Worm (Caenorhabditis elegans) whole organism, mixed stage, embryonic: ENCODE results near the gene C01C10.2.

Source experiments
- M03D4.4 ChIP-seq: sonication (generic microtip); optimal IDR thresholded peaks from 2 replicates; lab custom pipeline; 2017; ENCODE audit warnings: mild to moderate bottlenecking, missing genetic modification characterization, missing compliant biosample characterization
- bed-3 ChIP-seq: fragments of 200-800 bp; sonication (Bioruptor generic); optimal IDR thresholded peaks from 3 replicates; lab custom pipeline; 2018; ENCODE audit warnings: mild to moderate bottlenecking, missing genetic modification characterization, moderate library complexity, missing compliant biosample characterization
- blmp-1 ChIP-seq: fragments of 150-350 bp; optimal IDR thresholded peaks from 2 replicates; lab custom pipeline; 2014; ENCODE audit warnings: missing biosample characterization, missing genetic modification characterization
- ceh-39 ChIP-seq: fragments of 150-350 bp; optimal IDR thresholded peaks from 2 replicates; lab custom pipeline; 2014; ENCODE audit warnings: missing biosample characterization, missing genetic modification characterization
- ceh-43 ChIP-seq: fragments of 200-800 bp; sonication (Bioruptor generic); optimal IDR thresholded peaks from 2 replicates; lab custom pipeline; 2018; ENCODE audit warnings: mild to moderate bottlenecking, missing genetic modification characterization, moderate library complexity, missing compliant biosample characterization
- ces-1 ChIP-seq: fragments of 150-350 bp; optimal IDR thresholded peaks from 2 replicates; lab custom pipeline; 2014; ENCODE audit warnings: missing biosample characterization, missing genetic modification reagents, missing genetic modification characterization
- cnd-1 ChIP-seq: fragments of 200-800 bp; sonication (Bioruptor generic); optimal IDR thresholded peaks from 2 replicates; lab custom pipeline; 2018; ENCODE audit warnings: mild to moderate bottlenecking, missing genetic modification characterization, missing compliant biosample characterization
- drap-1 ChIP-seq: fragments of 200-800 bp; sonication (Bioruptor generic); optimal IDR thresholded peaks from 3 replicates; lab custom pipeline; 2018; ENCODE audit warnings: mild to moderate bottlenecking, missing genetic modification characterization, missing compliant biosample characterization
- elt-3 ChIP-seq: fragments of 150-350 bp; optimal IDR thresholded peaks from 2 replicates; lab custom pipeline; 2014; ENCODE audit warnings: missing biosample characterization, missing genetic modification characterization
- flh-1 ChIP-seq: fragments of 200-800 bp; sonication (Bioruptor generic); optimal IDR thresholded peaks from 2 replicates; lab custom pipeline; 2018; ENCODE audit warnings: mild to moderate bottlenecking, missing genetic modification characterization, moderate library complexity, missing compliant biosample characterization
- ham-2 ChIP-seq: fragments of 200-800 bp; sonication (Bioruptor generic); optimal IDR thresholded peaks from 2 replicates; lab custom pipeline; 2018; ENCODE audit warnings: mild to moderate bottlenecking, missing genetic modification characterization, missing compliant biosample characterization
- hlh-1 ChIP-seq: fragments of 150-350 bp; optimal IDR thresholded peaks from 2 replicates; lab custom pipeline; 2014; ENCODE audit warnings: missing biosample characterization, missing genetic modification reagents, missing genetic modification characterization
- lin-13 ChIP-seq: fragments of 150-350 bp; optimal IDR thresholded peaks from 2 replicates; lab custom pipeline; 2014; ENCODE audit warnings: missing biosample characterization, missing genetic modification characterization
- lin-32 ChIP-seq: fragments of 200-800 bp; sonication (Bioruptor generic); optimal IDR thresholded peaks from 2 replicates; lab custom pipeline; 2018; ENCODE audit warnings: mild to moderate bottlenecking, missing genetic modification characterization, missing compliant biosample characterization
- lsy-2 ChIP-seq: fragments of 150-350 bp; optimal IDR thresholded peaks from 2 replicates; lab custom pipeline; 2014; ENCODE audit warnings: missing biosample characterization, missing genetic modification characterization
- mab-5 ChIP-seq: fragments of 150-350 bp; optimal IDR thresholded peaks from 2 replicates; lab custom pipeline; 2014; ENCODE audit warnings: missing biosample characterization, missing genetic modification characterization
- mep-1 ChIP-seq: fragments of 150-350 bp; optimal IDR thresholded peaks from 2 replicates; lab custom pipeline; 2017; ENCODE audit warnings: missing biosample characterization, missing genetic modification reagents, missing genetic modification characterization, inconsistent platforms
- mls-2 ChIP-seq: sonication (generic microtip); optimal IDR thresholded peaks from 2 replicates; lab custom pipeline; 2016; ENCODE audit warnings: mild to moderate bottlenecking, missing genetic modification characterization, moderate library complexity, missing compliant biosample characterization
- nhr-12 ChIP-seq: fragments of 150-350 bp; optimal IDR thresholded peaks from 2 replicates; lab custom pipeline; 2014; ENCODE audit warnings: missing biosample characterization, missing genetic modification characterization
- nhr-2 ChIP-seq: fragments of 150-350 bp; optimal IDR thresholded peaks from 2 replicates; lab custom pipeline; 2014; ENCODE audit warnings: missing biosample characterization, missing genetic modification characterization
- nhr-237 ChIP-seq: fragments of 150-350 bp; optimal IDR thresholded peaks from 2 replicates; lab custom pipeline; 2014; ENCODE audit warnings: missing biosample characterization, missing genetic modification characterization
- nhr-76 ChIP-seq: sonication (generic microtip); optimal IDR thresholded peaks from 2 replicates; lab custom pipeline; 2017; ENCODE audit warnings: missing biosample characterization, missing genetic modification characterization
- pha-4 ChIP-seq: fragments of 150-350 bp; optimal IDR thresholded peaks from 2 replicates; lab custom pipeline; 2018; ENCODE audit warnings: missing biosample characterization, missing genetic modification reagents, missing genetic modification characterization
- sem-2 ChIP-seq: fragments of 200-800 bp; sonication (Bioruptor generic); optimal IDR thresholded peaks from 2 replicates; lab custom pipeline; 2018; ENCODE audit warnings: mild to moderate bottlenecking, missing genetic modification characterization, missing compliant biosample characterization
- snpc-4 ChIP-seq: fragments of 150-350 bp; optimal IDR thresholded peaks from 2 replicates; lab custom pipeline; 2014; ENCODE audit warnings: missing biosample characterization, missing genetic modification characterization
- sptf-1 ChIP-seq: sonication (generic microtip); optimal IDR thresholded peaks from 2 replicates; lab custom pipeline; 2017; ENCODE audit warnings: mild to moderate bottlenecking, missing genetic modification characterization, moderate library complexity, missing compliant biosample characterization
- unc-120 ChIP-seq: sonication (generic microtip); optimal IDR thresholded peaks from 2 replicates; lab custom pipeline; 2017; ENCODE audit warnings: missing genetic modification characterization, missing compliant biosample characterization; ENCODE audit not compliant: poor library complexity, severe bottlenecking
- unc-39 ChIP-seq: fragments of 150-350 bp; optimal IDR thresholded peaks from 2 replicates; lab custom pipeline; 2014; ENCODE audit warnings: missing biosample characterization, missing genetic modification characterization
- unc-62 ChIP-seq: fragments of 150-350 bp; optimal IDR thresholded peaks from 2 replicates; lab custom pipeline; 2014; ENCODE audit warnings: missing biosample characterization, missing genetic modification reagents, missing genetic modification characterization
- zip-8 ChIP-seq: fragments of 150-350 bp; optimal IDR thresholded peaks from 2 replicates; lab custom pipeline; 2014; ENCODE audit warnings: missing biosample characterization, missing genetic modification characterization
- ztf-11 ChIP-seq: fragments of 150-350 bp; optimal IDR thresholded peaks from 2 replicates; lab custom pipeline; 2014; ENCODE audit warnings: missing biosample characterization, missing genetic modification characterization

C01C10.2 gene

ce11 chrX:7455960-7456359 lies 18.0 kb upstream of the C01C10.2 start:
- TF ChIP-seq unc-39 (tag; lab: Kevin White, UChicago) (peak; percentile 53), ceh-43 (peak; percentile 24), ham-2 (GFP tag; lab: Kevin White, UChicago) (no peak), nhr-2 (peak; percentile 30)

- TF ChIP-seq nhr-2, result peak; percentile 79
- peak; percentile 66 for TF ChIP-seq zip-8
- TF ChIP-seq cnd-1 (tag; lab: Kevin White, UChicago), result peak; percentile 5
- TF ChIP-seq sptf-1, result no peak
- TF ChIP-seq nhr-76 (tag; lab: Kevin White, UChicago), result no peak
Measured at ce11 chrX:7452606-7453005, 14.7 kb upstream of the C01C10.2 start.

DNA sequence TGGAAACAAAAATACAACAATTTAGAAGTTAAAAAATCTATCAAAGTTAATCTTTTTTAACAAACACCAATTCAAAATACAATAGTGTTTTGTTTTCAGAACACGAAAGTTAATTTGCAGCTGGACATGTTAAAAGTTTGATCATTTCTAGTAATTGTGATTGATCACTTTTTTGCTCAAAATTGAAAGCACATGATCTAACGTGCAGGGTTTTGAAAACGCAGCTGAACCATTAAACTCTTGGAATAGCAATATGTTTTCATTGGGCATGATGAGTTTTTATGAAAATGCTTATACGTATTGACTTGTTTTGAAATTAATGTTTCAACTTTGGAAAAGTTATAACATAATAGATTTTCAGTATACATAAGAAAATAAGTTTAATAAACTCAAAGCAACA lies 9.4 kb upstream of the C01C10.2 start:
- TF ChIP-seq ceh-39 (tag; lab: Kevin White, UChicago), result no peak
- no peak for TF ChIP-seq nhr-12 (tag; lab: Kevin White, UChicago)
- TF ChIP-seq lin-32 (GFP tag; lab: Kevin White, UChicago), result no peak
- TF ChIP-seq bed-3 (GFP tag; lab: Kevin White, UChicago), result no peak
- no peak for TF ChIP-seq mls-2 (tag; lab: Kevin White, UChicago)
- TF ChIP-seq mep-1, result no peak
- no peak for TF ChIP-seq cnd-1 (tag; lab: Kevin White, UChicago)

DNA sequence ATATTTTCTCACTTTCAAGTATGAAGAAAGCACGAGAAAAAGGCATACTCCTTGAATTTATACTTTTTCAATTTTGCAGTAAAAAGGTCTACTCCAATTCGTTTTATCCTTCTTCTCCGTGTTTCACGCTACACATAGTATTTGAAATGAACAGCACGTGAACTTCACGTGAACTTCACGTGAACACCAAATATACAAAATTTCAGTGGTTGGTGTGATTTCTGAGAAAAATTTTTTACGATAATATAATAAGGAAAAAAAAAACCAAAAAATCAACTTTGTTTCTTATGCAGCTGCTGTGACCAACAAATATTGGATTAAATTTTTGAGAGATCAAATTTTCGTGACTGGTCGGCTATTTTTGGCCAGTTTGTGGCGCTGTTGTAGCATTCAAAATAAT lies 8.6 kb upstream of the C01C10.2 start:
- no peak for TF ChIP-seq unc-120 (tag; lab: Kevin White, UChicago)

DNA sequence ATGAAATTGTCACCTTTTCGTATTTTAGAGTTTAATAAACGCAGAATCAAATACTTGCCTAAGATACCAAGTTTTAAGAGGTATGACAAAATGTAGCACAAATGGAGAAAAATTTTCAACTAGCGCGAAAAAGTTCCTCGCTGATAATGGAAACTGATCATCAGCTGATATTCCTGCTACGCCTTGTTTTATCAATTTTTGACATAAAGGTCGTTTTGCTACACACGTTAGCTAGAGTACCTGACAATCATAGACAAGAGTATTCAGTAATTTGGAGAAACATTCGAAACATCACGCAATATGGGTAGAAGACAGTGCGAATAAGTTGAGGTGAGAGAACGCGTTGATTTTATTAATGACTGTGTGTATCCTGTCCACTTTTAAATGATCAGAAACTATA lies 7.8 kb upstream of the C01C10.2 start:
- no peak for TF ChIP-seq nhr-76 (tag; lab: Kevin White, UChicago)
- TF ChIP-seq ham-2 (GFP tag; lab: Kevin White, UChicago), result no peak
- no peak for TF ChIP-seq nhr-237 (tag; lab: Kevin White, UChicago)
- no peak for TF ChIP-seq ceh-39 (tag; lab: Kevin White, UChicago)
- TF ChIP-seq ceh-43, result no peak
- TF ChIP-seq flh-1 (GFP tag; lab: Kevin White, UChicago), result no peak
- TF ChIP-seq M03D4.4 (tag; lab: Kevin White, UChicago), result no peak
- no peak for TF ChIP-seq snpc-4 (tag; lab: Kevin White, UChicago)
- no peak for TF ChIP-seq mab-5 (tag; lab: Kevin White, UChicago)
- no peak for TF ChIP-seq unc-39 (tag; lab: Kevin White, UChicago)
- TF ChIP-seq sem-2 (GFP tag; lab: Kevin White, UChicago), result no peak
- TF ChIP-seq blmp-1 (tag; lab: Kevin White, UChicago), result no peak
- no peak for TF ChIP-seq bed-3 (GFP tag; lab: Kevin White, UChicago)
- TF ChIP-seq elt-3 (tag; lab: Kevin White, UChicago), result no peak
- TF ChIP-seq ces-1 (GFP tag; lab: Kevin White, UChicago), result no peak
- TF ChIP-seq nhr-12 (tag; lab: Kevin White, UChicago), result no peak
- no peak for TF ChIP-seq lin-13 (tag; lab: Kevin White, UChicago)
- TF ChIP-seq mep-1, result no peak
- no peak for TF ChIP-seq sptf-1
- no peak for TF ChIP-seq drap-1 (GFP tag; lab: Kevin White, UChicago)

- TF ChIP-seq hlh-1 (tag; lab: Kevin White, UChicago), result peak; percentile 50
- TF ChIP-seq unc-62 (GFP tag; lab: Kevin White, UChicago), result peak; percentile 0
- peak; percentile 13 for TF ChIP-seq mls-2 (tag; lab: Kevin White, UChicago)
- TF ChIP-seq ces-1 (GFP tag; lab: Kevin White, UChicago), result no peak
- TF ChIP-seq, all 35 proteins: peak for 3
Measured at ce11 chrX:7442477-7442876, 4.6 kb upstream of the C01C10.2 start, which contains the start of gene acl-12. TSS of gene acl-12 (minus strand) at chrX:7442577.

ce11 chrX:7440102-7440501 lies 2.2 kb upstream of the C01C10.2 start:
- TF ChIP-seq bed-3 (GFP tag; lab: Kevin White, UChicago), result no peak
- no peak for TF ChIP-seq mls-2 (tag; lab: Kevin White, UChicago)
- TF ChIP-seq hlh-1 (tag; lab: Kevin White, UChicago), result no peak
- no peak for TF ChIP-seq lsy-2 (tag; lab: Kevin White, UChicago)
- TF ChIP-seq flh-1 (GFP tag; lab: Kevin White, UChicago), result no peak
- no peak for TF ChIP-seq nhr-12 (tag; lab: Kevin White, UChicago)
- no peak for TF ChIP-seq ztf-11 (tag; lab: Kevin White, UChicago)
- no peak for TF ChIP-seq cnd-1 (tag; lab: Kevin White, UChicago)
- TF ChIP-seq zip-8, result no peak
- no peak for TF ChIP-seq pha-4 (tag; lab: Kevin White, UChicago)
- TF ChIP-seq ceh-39 (tag; lab: Kevin White, UChicago), result no peak
- TF ChIP-seq ceh-43, result no peak
